Fruit fly (Drosophila melanogaster): Measurements from ENCODE around the gene CG12948.

DNA sequence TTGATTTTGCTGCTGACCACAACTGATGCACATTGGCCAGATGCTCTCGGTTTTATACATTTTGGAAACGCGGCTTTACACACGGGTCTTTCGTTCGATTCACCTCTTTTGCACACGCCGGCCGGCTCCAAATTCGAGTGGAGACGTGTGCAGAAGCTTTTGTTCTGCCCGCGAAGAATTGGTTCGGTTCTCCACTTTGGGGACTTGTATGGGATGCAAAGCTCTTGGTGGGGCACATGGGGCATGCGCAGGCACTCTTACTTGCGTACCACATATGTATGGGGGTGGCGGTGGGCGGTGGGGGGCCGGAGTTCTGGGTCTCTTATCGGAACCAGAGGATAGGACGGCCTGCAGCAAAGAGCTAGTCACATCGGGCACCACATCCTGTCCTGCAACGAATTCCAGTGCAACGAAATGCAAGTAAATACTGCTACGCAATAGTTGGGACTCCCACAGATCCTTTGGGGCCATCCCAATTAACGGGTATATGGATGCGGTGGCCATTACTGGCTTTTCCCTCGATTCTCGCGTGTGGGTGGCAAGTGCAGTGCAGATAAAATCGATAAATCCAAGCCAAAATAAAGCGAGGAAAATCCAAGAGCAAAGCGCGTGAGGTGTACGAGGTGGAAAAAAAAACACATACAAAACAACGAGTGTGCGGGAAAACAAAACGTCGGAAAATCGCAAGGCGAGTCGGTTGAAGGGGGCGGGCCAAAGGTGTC lies 37.0 kb upstream of the CG12948 start, which contains the start of the genes MtnA and CG8500:
- TF ChIP-seq usp (GFP tag; optimal IDR thresholded peaks at IDR 0.05), result no peak
- no peak for TF ChIP-seq pan (optimal IDR thresholded peaks at IDR 0.05)
- no peak for TF ChIP-seq CrebA (GFP tag; optimal IDR thresholded peaks at IDR 0.05; ENCODE audit: borderline replicate concordance)
- TF ChIP-seq lola (GFP tag; optimal IDR thresholded peaks at IDR 0.05), result no peak
- no peak for TF ChIP-seq ey (GFP tag; optimal IDR thresholded peaks at IDR 0.05)
- TF ChIP-seq Hr78 (GFP tag; optimal IDR thresholded peaks at IDR 0.05), result no peak
- peak; percentile 8 for TF ChIP-seq Myc (optimal IDR thresholded peaks at IDR 0.05)
- TF ChIP-seq dmrt93B (GFP tag; optimal IDR thresholded peaks at IDR 0.05), result no peak
- peak; percentile 17 for TF ChIP-seq h (GFP tag; optimal IDR thresholded peaks at IDR 0.05)
- TF ChIP-seq br (GFP tag; optimal IDR thresholded peaks at IDR 0.05), result no peak
